Worm (Caenorhabditis elegans) whole organism, early embryonic: Measurements from ENCODE around the gene C04F6.7.

Source experiments
- B0310.2 ChIP-seq: sonication (generic microtip); optimal IDR thresholded peaks from 2 replicates; lab custom pipeline; 2016; ENCODE audit warnings: mild to moderate bottlenecking, missing genetic modification characterization, missing compliant biosample characterization
- F13C5.2 ChIP-seq: sonication (generic microtip); optimal IDR thresholded peaks from 2 replicates; lab custom pipeline; 2017; ENCODE audit warnings: mild to moderate bottlenecking, missing genetic modification characterization, inconsistent platforms, missing compliant biosample characterization
- aly-1 ChIP-seq: sonication (generic microtip); optimal IDR thresholded peaks from 2 replicates; lab custom pipeline; 2016; ENCODE audit warnings: missing genetic modification characterization, missing compliant biosample characterization
- ama-1 ChIP-seq: fragments of 150-350 bp; optimal IDR thresholded peaks from 2 replicates; lab custom pipeline; 2014
- ceh-13 ChIP-seq: fragments of 200-800 bp; sonication (Bioruptor generic); optimal IDR thresholded peaks from 2 replicates; lab custom pipeline; 2018; ENCODE audit warnings: mild to moderate bottlenecking, missing genetic modification characterization, missing compliant biosample characterization
- ceh-36 ChIP-seq: sonication (generic microtip); optimal IDR thresholded peaks from 2 replicates; lab custom pipeline; 2016; ENCODE audit warnings: missing genetic modification characterization, inconsistent platforms, missing compliant biosample characterization
- ets-7 ChIP-seq: sonication (generic microtip); optimal IDR thresholded peaks from 2 replicates; lab custom pipeline; 2016; ENCODE audit warnings: missing genotype, missing genetic modification characterization, missing compliant biosample characterization
- flt-1 ChIP-seq: fragments of 200-800 bp; sonication (Bioruptor generic); IDR thresholded peaks from 2 replicates; pipeline ENCODE4 v1.3.6; 2022; ENCODE audit warnings: missing genetic modification characterization, missing compliant biosample characterization
- hmbx-1 ChIP-seq: sonication (generic microtip); optimal IDR thresholded peaks from 2 replicates; lab custom pipeline; 2016; ENCODE audit warnings: mild to moderate bottlenecking, missing genetic modification characterization, missing compliant biosample characterization
- hmg-4 ChIP-seq: fragments of 200-800 bp; sonication (Bioruptor generic); optimal IDR thresholded peaks from 2 replicates; lab custom pipeline; 2018; ENCODE audit warnings: mild to moderate bottlenecking, missing genetic modification characterization, missing compliant biosample characterization
- hnd-1 ChIP-seq: sonication (generic microtip); optimal IDR thresholded peaks from 2 replicates; lab custom pipeline; 2016; ENCODE audit warnings: missing genetic modification characterization, missing compliant biosample characterization
- pes-1 ChIP-seq: fragments of 200-800 bp; sonication (Bioruptor generic); IDR thresholded peaks from 2 replicates; pipeline ENCODE4 v1.3.6; 2022; ENCODE audit warnings: missing genetic modification reagents, missing genetic modification characterization, missing compliant biosample characterization
- scrt-1 ChIP-seq: fragments of 200-800 bp; sonication (Bioruptor generic); IDR thresholded peaks from 2 replicates; pipeline ENCODE4 v1.3.6; 2022; ENCODE audit warnings: missing genetic modification characterization, missing compliant biosample characterization
- sea-1 ChIP-seq: fragments of 200-800 bp; sonication (Bioruptor generic); conservative IDR thresholded peaks from 2 replicates; pipeline ENCODE4 v1.3.6; 2022; ENCODE audit warnings: missing genetic modification characterization, missing compliant biosample characterization
- tbx-11 ChIP-seq: fragments of 200-800 bp; sonication (Bioruptor generic); IDR thresholded peaks from 2 replicates; pipeline ENCODE4 v1.3.6; 2022; ENCODE audit warnings: missing genetic modification characterization, missing compliant biosample characterization
- tbx-37 ChIP-seq: fragments of 200-800 bp; sonication (Bioruptor generic); conservative IDR thresholded peaks from 2 replicates; pipeline ENCODE4 v1.3.6; 2022; ENCODE audit warnings: missing genetic modification reagents, missing genetic modification characterization, missing compliant biosample characterization
- tra-4 ChIP-seq: sonication (generic microtip); optimal IDR thresholded peaks from 2 replicates; lab custom pipeline; 2017; ENCODE audit warnings: missing genetic modification characterization, missing compliant biosample characterization

The C04F6.7 gene

DNA sequence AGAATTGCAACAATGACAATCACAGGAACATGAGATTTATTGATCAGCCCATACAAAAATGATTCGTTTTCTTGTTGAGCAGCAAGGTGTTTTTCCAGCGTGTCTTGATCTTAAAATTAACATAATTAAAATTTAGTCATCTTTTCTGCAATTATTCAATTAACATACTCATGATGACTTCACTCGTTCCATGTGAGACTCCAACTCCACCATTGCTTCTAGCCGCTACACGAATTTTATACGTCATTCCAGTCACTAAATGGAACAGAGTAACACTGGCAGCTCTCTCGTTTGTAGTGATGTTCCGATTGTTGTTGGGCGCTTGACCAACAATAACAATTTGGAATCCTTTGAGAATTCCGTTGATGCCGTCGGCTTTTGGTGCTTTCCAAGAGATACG is 34.9 kb upstream of the C04F6.7 start:
- TF ChIP-seq F13C5.2 (tag; lab: Kevin White, UChicago) (no peak), tbx-37 (no peak), flt-1 (GFP tag; lab: Robert Waterston, UW) (no peak), hnd-1 (tag; lab: Kevin White, UChicago) (no peak), sea-1 (no peak), ama-1 (lab: Kevin White, UChicago) (no peak), scrt-1 (GFP tag; lab: Robert Waterston, UW) (no peak)

DNA sequence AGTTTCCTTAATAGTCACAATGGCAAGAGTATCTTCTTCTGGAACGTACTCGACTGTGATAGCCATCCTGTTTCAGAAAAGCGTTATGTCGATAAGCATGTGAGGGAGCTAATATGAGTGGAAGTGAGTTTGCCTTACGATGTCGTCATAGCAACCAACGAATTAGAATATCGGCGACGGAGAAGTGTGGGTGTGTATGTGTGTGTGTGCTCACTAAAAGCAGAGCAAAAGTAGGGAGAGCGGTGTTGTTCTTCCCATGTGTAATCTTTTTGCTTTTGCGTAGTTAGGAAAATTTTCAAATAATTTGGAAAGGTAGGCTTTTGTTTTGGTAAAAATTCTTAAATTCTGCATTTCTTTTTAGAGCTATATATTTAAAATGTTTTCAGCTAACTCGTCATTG is 32.1 kb upstream of the C04F6.7 start, which contains the start of gene ZK813.5:
TSS of gene ZK813.5 (minus strand) at position 101 of the 400 bp plus-strand sequence.
- TF ChIP-seq ets-7 (tag; lab: Kevin White, UChicago) (no peak), sea-1 (no peak)

DNA sequence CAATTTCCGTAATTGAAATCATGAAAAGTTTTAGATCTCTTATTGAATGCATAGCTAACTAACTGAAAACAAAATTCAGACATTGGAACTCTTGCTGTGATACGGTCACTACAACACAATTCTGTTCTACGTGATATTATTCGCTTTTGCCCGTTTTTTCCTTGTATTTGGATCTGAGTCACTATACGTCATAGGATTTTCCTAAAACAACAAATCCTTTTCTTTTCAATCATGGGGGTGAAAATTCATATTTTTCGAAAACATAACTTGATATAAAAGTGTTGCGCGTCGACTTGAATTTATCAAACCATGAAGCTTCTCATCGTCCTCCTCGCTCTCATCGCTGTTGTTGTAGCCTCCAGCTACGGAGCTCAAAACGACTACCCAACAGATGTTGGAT is 27.0 kb upstream of the C04F6.7 start, which contains the start of gene ZK813.1:
TSS of gene ZK813.1 (plus strand) at position 301 of the 400 bp plus-strand sequence.
- no peak for TF ChIP-seq ets-7 (tag; lab: Kevin White, UChicago)
- no peak for TF ChIP-seq tra-4 (tag; lab: Kevin White, UChicago)
- no peak for TF ChIP-seq ama-1 (lab: Kevin White, UChicago)
- no peak for TF ChIP-seq ceh-13 (GFP tag; lab: Kevin White, UChicago)
- no peak for TF ChIP-seq hmg-4 (GFP tag; lab: Kevin White, UChicago)
- TF ChIP-seq tbx-37, result no peak
- no peak for TF ChIP-seq aly-1 (tag; lab: Kevin White, UChicago)
- no peak for TF ChIP-seq ceh-36 (tag; lab: Kevin White, UChicago)
- TF ChIP-seq hmbx-1 (tag; lab: Kevin White, UChicago), result no peak
- TF ChIP-seq flt-1 (GFP tag; lab: Robert Waterston, UW), result no peak
- no peak for TF ChIP-seq pes-1 (GFP tag; lab: Robert Waterston, UW)
- no peak for TF ChIP-seq B0310.2 (tag; lab: Kevin White, UChicago)
- no peak for TF ChIP-seq sea-1
- no peak for TF ChIP-seq tbx-11 (GFP tag; lab: Robert Waterston, UW)

DNA sequence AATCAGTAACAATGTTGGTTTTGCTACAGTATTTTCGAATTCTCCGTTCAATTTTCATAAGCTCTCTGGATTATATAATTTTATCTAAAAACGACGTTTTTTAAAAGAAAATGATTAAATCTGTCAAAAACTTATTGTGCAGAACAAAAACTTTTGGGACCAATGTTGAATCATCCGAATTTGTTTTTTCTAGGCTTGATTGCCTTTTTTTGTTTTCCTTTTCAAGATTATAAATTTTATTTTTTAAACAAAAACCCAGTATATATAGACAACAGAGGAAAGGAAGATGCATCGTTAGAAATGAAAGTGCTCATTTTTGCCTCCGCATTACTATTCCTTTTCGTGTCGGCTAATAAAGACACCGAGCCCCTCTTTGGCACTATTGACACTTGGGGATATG is 25.5 kb upstream of the C04F6.7 start, which contains the start of gene ZK813.7:
TSS of gene ZK813.7 (plus strand) at position 301 of the 400 bp plus-strand sequence.
- TF ChIP-seq tra-4 (tag; lab: Kevin White, UChicago) (no peak), sea-1 (no peak), flt-1 (GFP tag; lab: Robert Waterston, UW) (no peak), scrt-1 (GFP tag; lab: Robert Waterston, UW) (no peak), tbx-37 (no peak), ceh-36 (tag; lab: Kevin White, UChicago) (no peak), F13C5.2 (tag; lab: Kevin White, UChicago) (no peak)

DNA sequence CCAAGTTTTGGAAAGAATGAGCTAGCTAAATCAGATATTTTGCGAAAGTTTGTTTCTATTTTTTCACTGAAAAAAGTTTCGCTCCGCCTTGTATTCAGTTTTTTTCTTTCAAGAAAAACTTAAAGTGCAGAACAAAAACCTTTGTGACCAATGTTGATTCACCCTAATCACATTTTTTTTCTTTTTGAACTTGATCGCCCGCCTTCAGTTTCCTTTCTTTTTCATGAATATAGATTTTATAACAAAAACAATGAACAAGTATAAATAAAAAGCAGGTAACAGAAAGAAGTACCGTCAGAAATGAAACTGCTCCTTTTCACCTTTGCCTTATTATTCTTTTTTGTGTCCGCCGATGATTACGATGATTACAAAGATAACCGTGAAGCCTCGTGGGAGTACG is 24.5 kb upstream of the C04F6.7 start, which contains the start of gene ZK813.2:
TSS of gene ZK813.2 (plus strand) at position 301 of the 400 bp plus-strand sequence.
- TF ChIP-seq tra-4 (tag; lab: Kevin White, UChicago), result no peak
- TF ChIP-seq hmbx-1 (tag; lab: Kevin White, UChicago), result no peak
- no peak for TF ChIP-seq F13C5.2 (tag; lab: Kevin White, UChicago)
- TF ChIP-seq ceh-36 (tag; lab: Kevin White, UChicago), result no peak
- no peak for TF ChIP-seq tbx-11 (GFP tag; lab: Robert Waterston, UW)
- no peak for TF ChIP-seq scrt-1 (GFP tag; lab: Robert Waterston, UW)
- TF ChIP-seq tbx-37, result no peak
- no peak for TF ChIP-seq sea-1
- TF ChIP-seq pes-1 (GFP tag; lab: Robert Waterston, UW), result no peak
- TF ChIP-seq ama-1 (lab: Kevin White, UChicago), result no peak
- TF ChIP-seq ets-7 (tag; lab: Kevin White, UChicago), result no peak
- TF ChIP-seq B0310.2 (tag; lab: Kevin White, UChicago), result no peak
- TF ChIP-seq aly-1 (tag; lab: Kevin White, UChicago), result no peak
- no peak for TF ChIP-seq hnd-1 (tag; lab: Kevin White, UChicago)
- TF ChIP-seq hmg-4 (GFP tag; lab: Kevin White, UChicago), result no peak

DNA sequence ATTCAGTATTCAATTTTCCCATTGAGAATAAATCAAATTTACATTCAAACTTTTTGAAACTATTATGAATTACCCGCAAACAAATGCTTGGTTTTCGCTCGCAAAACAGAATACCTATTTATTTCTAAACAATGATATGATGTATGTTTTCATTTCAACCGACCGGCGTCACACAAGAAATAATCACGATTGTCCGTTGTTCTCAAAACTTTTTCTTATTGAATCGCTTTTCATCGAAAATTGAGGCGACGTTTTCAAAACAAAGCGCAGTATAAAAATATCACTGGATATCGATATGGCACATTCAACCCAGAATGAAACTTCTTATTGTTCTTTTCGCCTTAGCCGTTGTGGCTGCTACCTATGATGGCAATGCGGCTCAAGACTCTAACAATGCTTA is 22.6 kb upstream of the C04F6.7 start, which contains the start of gene ZK813.3:
TSS of gene ZK813.3 (plus strand) at position 301 of the 400 bp plus-strand sequence.
- TF ChIP-seq flt-1 (GFP tag; lab: Robert Waterston, UW) (no peak), tbx-11 (GFP tag; lab: Robert Waterston, UW) (no peak), pes-1 (GFP tag; lab: Robert Waterston, UW) (no peak), ets-7 (tag; lab: Kevin White, UChicago) (no peak), scrt-1 (GFP tag; lab: Robert Waterston, UW) (no peak), tra-4 (tag; lab: Kevin White, UChicago) (no peak), B0310.2 (tag; lab: Kevin White, UChicago) (no peak), aly-1 (tag; lab: Kevin White, UChicago) (no peak), hmg-4 (GFP tag; lab: Kevin White, UChicago) (no peak), hmbx-1 (tag; lab: Kevin White, UChicago) (no peak)

DNA sequence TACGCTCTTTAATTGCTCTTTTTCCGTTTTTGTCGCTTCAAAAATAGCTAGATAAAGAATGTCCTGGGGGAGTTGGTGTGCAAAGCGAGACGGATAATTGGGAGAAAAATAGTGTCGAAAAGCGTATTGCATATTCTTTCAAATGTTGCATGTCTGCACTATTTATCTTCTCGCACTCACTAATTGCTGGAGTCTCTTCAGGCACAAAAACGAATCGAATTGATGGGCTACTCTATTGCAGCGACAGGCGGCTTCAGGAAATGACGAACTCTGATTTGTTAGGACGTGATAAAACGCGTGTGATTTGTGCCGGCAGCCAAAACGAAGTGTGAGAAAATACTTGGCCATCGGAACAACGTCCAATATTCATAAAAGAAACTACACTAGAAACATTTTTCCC is 21.3 kb upstream of the C04F6.7 start:
- TF ChIP-seq hmbx-1 (tag; lab: Kevin White, UChicago) (no peak), B0310.2 (tag; lab: Kevin White, UChicago) (no peak), tbx-37 (no peak), ama-1 (lab: Kevin White, UChicago) (no peak), tra-4 (tag; lab: Kevin White, UChicago) (no peak), flt-1 (GFP tag; lab: Robert Waterston, UW) (no peak), ceh-36 (tag; lab: Kevin White, UChicago) (no peak), ets-7 (tag; lab: Kevin White, UChicago) (no peak), hnd-1 (tag; lab: Kevin White, UChicago) (no peak), scrt-1 (GFP tag; lab: Robert Waterston, UW) (no peak), pes-1 (GFP tag; lab: Robert Waterston, UW) (no peak), sea-1 (no peak), F13C5.2 (tag; lab: Kevin White, UChicago) (no peak), aly-1 (tag; lab: Kevin White, UChicago) (no peak), hmg-4 (GFP tag; lab: Kevin White, UChicago) (no peak), tbx-11 (GFP tag; lab: Robert Waterston, UW) (no peak)
